Worm (Caenorhabditis elegans) whole organism, mixed stage, embryonic: ENCODE results near the gene Y48E1C.1.

ENCODE experiments used
- blmp-1 ChIP-seq: fragments of 150-350 bp; optimal IDR thresholded peaks from 2 replicates; lab custom pipeline; 2014; ENCODE audit warnings: missing biosample characterization, missing genetic modification characterization
- ceh-83 ChIP-seq: fragments of 200-800 bp; sonication (Bioruptor generic); optimal IDR thresholded peaks from 2 replicates; lab custom pipeline; 2018; ENCODE audit warnings: mild to moderate bottlenecking, missing genetic modification characterization, missing compliant biosample characterization
- ces-1 ChIP-seq: fragments of 150-350 bp; optimal IDR thresholded peaks from 2 replicates; lab custom pipeline; 2014; ENCODE audit warnings: missing biosample characterization, missing genetic modification reagents, missing genetic modification characterization
- flh-1 ChIP-seq: fragments of 200-800 bp; sonication (Bioruptor generic); optimal IDR thresholded peaks from 2 replicates; lab custom pipeline; 2018; ENCODE audit warnings: mild to moderate bottlenecking, missing genetic modification characterization, moderate library complexity, missing compliant biosample characterization
- lsy-2 ChIP-seq: fragments of 150-350 bp; optimal IDR thresholded peaks from 2 replicates; lab custom pipeline; 2014; ENCODE audit warnings: missing biosample characterization, missing genetic modification characterization
- mep-1 ChIP-seq: fragments of 150-350 bp; optimal IDR thresholded peaks from 2 replicates; lab custom pipeline; 2017; ENCODE audit warnings: missing biosample characterization, missing genetic modification reagents, missing genetic modification characterization, inconsistent platforms
- nhr-76 ChIP-seq: sonication (generic microtip); optimal IDR thresholded peaks from 2 replicates; lab custom pipeline; 2017; ENCODE audit warnings: missing biosample characterization, missing genetic modification characterization
- pha-4 ChIP-seq: fragments of 150-350 bp; optimal IDR thresholded peaks from 2 replicates; lab custom pipeline; 2018; ENCODE audit warnings: missing biosample characterization, missing genetic modification reagents, missing genetic modification characterization
- sem-2 ChIP-seq: fragments of 200-800 bp; sonication (Bioruptor generic); optimal IDR thresholded peaks from 2 replicates; lab custom pipeline; 2018; ENCODE audit warnings: mild to moderate bottlenecking, missing genetic modification characterization, missing compliant biosample characterization
- ztf-11 ChIP-seq: fragments of 150-350 bp; optimal IDR thresholded peaks from 2 replicates; lab custom pipeline; 2014; ENCODE audit warnings: missing biosample characterization, missing genetic modification characterization

DNA sequence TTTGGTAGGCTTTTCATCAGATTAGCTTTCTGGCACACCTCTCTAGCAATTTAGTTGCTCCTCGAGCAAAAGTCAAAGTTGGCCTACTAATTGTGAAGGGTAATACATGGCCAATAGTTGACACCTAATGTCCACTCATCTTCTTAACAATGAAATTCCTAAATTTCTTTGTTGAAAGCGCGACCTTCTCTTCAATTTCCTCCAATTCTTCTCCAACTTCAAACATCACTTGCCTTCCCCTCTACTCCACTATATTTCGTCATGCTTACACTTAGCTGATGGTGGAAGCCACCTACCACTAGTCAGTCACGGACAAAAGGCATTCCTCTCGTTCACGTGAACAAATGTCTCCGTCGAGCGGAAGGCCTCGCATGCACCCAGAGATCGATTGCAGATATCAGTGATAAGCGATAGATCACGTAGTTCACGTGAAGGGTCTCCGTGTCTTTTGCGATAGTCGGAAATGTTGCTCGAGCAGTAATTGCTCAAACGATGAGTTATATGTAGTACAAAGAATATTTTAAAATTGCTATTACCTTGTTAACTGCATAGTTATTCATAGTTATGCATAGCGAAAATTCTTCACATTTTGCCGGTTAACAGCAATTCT, 54.3 kb downstream of the Y48E1C.1 start, which contains the start of gene E01G4.3:
- TF ChIP-seq lsy-2 (tag; lab: Kevin White, UChicago) (no peak), ces-1 (GFP tag; lab: Kevin White, UChicago) (no peak), ztf-11 (no peak), nhr-76 (no peak), sem-2 (GFP tag; lab: Kevin White, UChicago) (no peak), ceh-83 (GFP tag; lab: Kevin White, UChicago) (no peak), mep-1 (tag; lab: Kevin White, UChicago) (no peak), flh-1 (GFP tag; lab: Kevin White, UChicago) (no peak), blmp-1 (tag; lab: Kevin White, UChicago) (no peak), pha-4 (tag; lab: Kevin White, UChicago) (no peak)
